Worm (Caenorhabditis elegans) whole organism, midembryonic: ENCODE measurements around the gene smg-7.

Source experiments
- flt-1 ChIP-seq: fragments of 200-800 bp; sonication (Bioruptor generic); IDR thresholded peaks from 2 replicates; pipeline ENCODE4 v1.3.6; 2022; ENCODE audit warnings: missing genetic modification characterization, missing compliant biosample characterization
- med-1 ChIP-seq: sonication (generic microtip); optimal IDR thresholded peaks from 2 replicates; lab custom pipeline; 2017; ENCODE audit warnings: missing genetic modification characterization, mild to moderate bottlenecking, missing compliant biosample characterization, antibody characterized with exemption, missing genetic modification reagents; ENCODE audit not compliant: insufficient read depth

DNA sequence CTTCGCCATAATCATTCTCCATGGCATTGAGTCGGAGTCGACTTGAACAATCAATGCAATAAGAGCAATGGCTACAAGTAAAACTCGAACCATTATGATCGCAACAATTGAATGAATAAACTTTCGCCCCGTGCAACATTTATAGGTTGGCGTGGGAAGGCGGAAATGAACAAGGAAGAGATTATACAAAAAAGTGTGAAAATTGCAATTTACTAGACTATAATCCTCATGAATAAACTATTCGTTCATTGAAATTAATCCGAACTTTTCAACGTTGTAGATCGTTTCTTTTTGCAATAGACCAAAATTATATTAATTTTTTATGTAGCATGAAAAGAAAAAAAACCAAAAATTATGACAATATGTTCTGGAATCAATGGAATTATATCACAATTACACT lies 2.1 kb downstream of the smg-7 start, which contains the start of gene Y73B6A.3:
- TF ChIP-seq flt-1 (GFP tag; lab: Robert Waterston, UW): no peak
- no peak for TF ChIP-seq med-1 (GFP tag; lab: Kevin White, UChicago)
